Worm (Caenorhabditis elegans): ENCODE data around the gene exp-1.

The exp-1 gene

DNA sequence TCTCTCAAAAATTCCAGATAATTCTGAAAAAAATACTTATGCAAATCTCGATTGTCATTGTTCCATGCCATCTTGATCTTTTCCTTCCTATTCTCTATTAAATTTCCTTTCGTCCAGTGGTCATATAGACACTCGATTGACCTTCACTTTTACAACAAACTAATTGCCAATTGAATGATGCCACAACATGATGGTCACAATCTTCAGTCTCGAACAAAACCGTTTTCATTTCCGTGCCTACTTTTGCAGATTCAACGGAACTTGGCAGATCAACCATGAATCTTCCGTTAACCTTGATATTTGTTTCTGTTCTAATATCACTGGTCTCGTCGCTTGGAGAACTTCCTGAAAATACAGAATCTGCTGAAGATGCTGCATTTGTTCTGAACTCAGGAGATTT lies 12.5 kb upstream of the exp-1 start, which contains the start of gene F40H3.2:
TSS of gene F40H3.2 (plus strand) at position 250 of the 400 bp plus-strand sequence.
- TF ChIP-seq zip-2 (tag; optimal IDR thresholded peaks at IDR 0.05) (no peak), gei-8 (GFP tag; optimal IDR thresholded peaks at IDR 0.05) (no peak), mxl-3 (GFP tag; optimal IDR thresholded peaks at IDR 0.05) (no peak), skn-1 (tag; optimal IDR thresholded peaks at IDR 0.05) (no peak), snpc-4 (tag; optimal IDR thresholded peaks at IDR 0.05) (no peak), mep-1 (tag; optimal IDR thresholded peaks at IDR 0.05) (no peak), dmd-9 (GFP tag; IDR thresholded peaks at IDR 0.05) (no peak), Y5F2A.4 (GFP tag; optimal IDR thresholded peaks at IDR 0.05) (no peak), ceh-82 (tag; optimal IDR thresholded peaks at IDR 0.05) (no peak), nhr-111 (GFP tag; optimal IDR thresholded peaks at IDR 0.05) (no peak), ceh-20 (GFP tag; IDR thresholded peaks at IDR 0.05) (no peak), F26F4.8 (GFP tag; conservative IDR thresholded peaks at IDR 0.05) (no peak), unc-130 (GFP tag; optimal IDR thresholded peaks at IDR 0.05) (no peak), F37D6.2 (tag; optimal IDR thresholded peaks at IDR 0.05) (no peak), daf-12 (tag; optimal IDR thresholded peaks at IDR 0.05) (no peak), ceh-62 (tag; optimal IDR thresholded peaks at IDR 0.05) (no peak), nhr-77 (tag; optimal IDR thresholded peaks at IDR 0.05) (no peak), lin-1 (GFP tag; IDR thresholded peaks at IDR 0.05) (no peak)

DNA sequence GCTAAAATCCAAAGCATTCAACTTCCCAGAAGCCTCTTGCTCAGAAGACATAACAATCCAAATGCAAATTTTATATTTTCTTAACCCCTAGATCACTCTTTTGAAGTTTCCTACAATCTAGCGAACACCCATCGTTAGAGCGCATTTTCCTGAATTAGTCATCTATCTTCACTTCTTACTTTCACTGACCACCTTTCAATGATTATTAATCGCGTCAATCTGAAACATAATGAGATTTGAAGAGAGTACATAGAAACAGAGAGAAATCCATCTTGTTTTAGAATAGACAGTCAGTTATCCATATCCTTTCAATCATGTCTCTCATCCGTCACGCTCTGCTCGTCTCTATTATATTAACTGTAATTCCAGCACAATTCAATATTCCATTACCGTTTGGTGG lies 10.3 kb upstream of the exp-1 start, which contains the start of gene F40H3.3:
TSS of gene F40H3.3 (plus strand) at position 280 of the 400 bp plus-strand sequence.
- TF ChIP-seq D1046.2 (GFP tag; IDR thresholded peaks at IDR 0.05) (no peak), dve-1 (tag; optimal IDR thresholded peaks at IDR 0.05; ENCODE audit: insufficient read depth) (no peak), nhr-237 (tag; optimal IDR thresholded peaks at IDR 0.05) (no peak), sdz-12 (GFP tag; optimal IDR thresholded peaks at IDR 0.05) (no peak), php-3 (GFP tag; IDR thresholded peaks at IDR 0.05) (no peak), zip-11 (GFP tag; IDR thresholded peaks at IDR 0.05) (no peak), dmd-9 (GFP tag; IDR thresholded peaks at IDR 0.05) (no peak), dmd-8 (GFP tag; IDR thresholded peaks at IDR 0.05) (no peak), daf-12 (tag; optimal IDR thresholded peaks at IDR 0.05) (no peak), lin-1 (GFP tag; IDR thresholded peaks at IDR 0.05) (no peak), F44E2.7 (GFP tag; IDR thresholded peaks at IDR 0.05) (no peak), lsy-2 (tag; optimal IDR thresholded peaks at IDR 0.05) (no peak), lin-38 (GFP tag; IDR thresholded peaks at IDR 0.05) (no peak), rbr-2 (tag; optimal IDR thresholded peaks at IDR 0.05) (no peak), hlh-30 (tag; optimal IDR thresholded peaks at IDR 0.05; ENCODE audit: insufficient read depth) (no peak), unc-130 (GFP tag; optimal IDR thresholded peaks at IDR 0.05) (no peak)

DNA sequence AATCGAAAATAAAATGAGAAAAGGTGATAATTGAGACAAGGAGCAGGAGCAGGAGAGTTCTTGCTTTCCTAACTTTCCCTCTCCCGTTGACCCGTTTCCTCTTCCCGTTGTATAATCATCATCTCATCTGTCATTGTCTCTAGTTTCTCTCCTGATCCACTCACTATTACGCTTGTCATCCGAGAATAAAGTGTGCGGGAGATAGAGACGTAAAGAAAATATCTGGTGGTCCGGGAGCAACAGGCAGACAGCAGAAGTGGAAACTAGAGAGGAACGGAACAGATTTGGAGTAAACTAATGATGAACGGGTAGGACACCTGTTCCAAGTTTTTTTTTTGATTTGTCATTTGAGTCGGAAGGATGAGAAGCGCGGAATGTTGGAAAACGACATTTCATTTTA lies 9.3 kb upstream of the exp-1 start:
- TF ChIP-seq Y75B8A.6 (GFP tag; IDR thresholded peaks at IDR 0.05) (no peak), daf-16 (GFP tag; optimal IDR thresholded peaks at IDR 0.05) (peak in 1 of 2 experiments; percentile 71), daf-16 (tag; optimal IDR thresholded peaks at IDR 0.05) (no peak), nhr-41 (GFP tag; IDR thresholded peaks at IDR 0.05) (no peak), ces-1 (GFP tag; optimal IDR thresholded peaks at IDR 0.05) (no peak), nhr-102 (tag; optimal IDR thresholded peaks at IDR 0.05) (no peak)

DNA sequence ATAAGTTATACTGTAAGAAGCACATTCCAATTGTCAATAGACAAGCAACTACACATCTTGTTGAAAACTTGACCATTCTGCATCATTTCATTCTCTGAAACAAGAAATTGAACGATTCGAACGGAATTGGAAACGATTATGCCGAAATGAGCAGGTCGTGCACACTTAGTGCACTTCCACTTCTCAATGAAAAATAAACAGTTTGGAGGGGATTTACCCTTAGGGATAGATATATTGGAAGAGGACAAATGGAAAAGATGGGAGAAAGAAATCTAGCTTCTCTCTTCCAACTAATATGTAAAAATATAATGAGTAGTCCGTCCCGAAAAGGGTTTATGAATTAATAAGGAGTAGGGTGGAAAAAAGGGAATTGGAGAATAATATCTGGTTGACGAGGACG lies 8.3 kb upstream of the exp-1 start, which contains the start of gene hst-3.1:
TSS of gene hst-3.1 (minus strand) at position 101 of the 400 bp plus-strand sequence.
- TF ChIP-seq mdl-1 (tag; optimal IDR thresholded peaks at IDR 0.05) (no peak), zip-11 (GFP tag; IDR thresholded peaks at IDR 0.05) (no peak), madf-5 (GFP tag; IDR thresholded peaks at IDR 0.05) (no peak), nhr-28 (tag; optimal IDR thresholded peaks at IDR 0.05) (no peak), Y105C5A.15 (GFP tag; IDR thresholded peaks at IDR 0.05) (no peak), daf-12 (tag; optimal IDR thresholded peaks at IDR 0.05) (no peak), arid-1 (GFP tag; conservative IDR thresholded peaks at IDR 0.05) (no peak), saeg-2 (GFP tag; IDR thresholded peaks at IDR 0.05) (no peak), nhr-42 (GFP tag; IDR thresholded peaks at IDR 0.05) (no peak), dpl-1 (GFP tag; optimal IDR thresholded peaks at IDR 0.05) (no peak), dve-1 (tag; optimal IDR thresholded peaks at IDR 0.05; ENCODE audit: insufficient read depth) (no peak), duxl-1 (tag; optimal IDR thresholded peaks at IDR 0.05; ENCODE audit: poor library complexity) (no peak), zfp-2 (tag; optimal IDR thresholded peaks at IDR 0.05) (no peak), unc-130 (GFP tag; optimal IDR thresholded peaks at IDR 0.05) (no peak), egl-27 (tag; optimal IDR thresholded peaks at IDR 0.05) (no peak), ceh-32 (tag; optimal IDR thresholded peaks at IDR 0.05; ENCODE audit: poor library complexity) (no peak), pqm-1 (tag; optimal IDR thresholded peaks at IDR 0.05) (no peak)

Measured in whole organism, L4 larva.